Fruit fly (Drosophila melanogaster) whole organism, embryonic: ENCODE results near the gene Tmx3.

Source experiments
- Blimp-1 ChIP-seq: fragments of 200-800 bp; sonication (Bioruptor generic); optimal IDR thresholded peaks from 3 replicates; lab custom pipeline; 2018; ENCODE audit warnings: missing biosample characterization, missing genetic modification characterization, mild to moderate bottlenecking, moderate library complexity, missing genetic modification reagents
- CG10321 ChIP-seq: fragments of 200-800 bp; sonication (Bioruptor generic); IDR thresholded peaks from 2 replicates; pipeline ENCODE4 v1.3.6; 2022; ENCODE audit warnings: missing biosample characterization, missing genetic modification characterization
- CG12942 ChIP-seq: fragments of 200-800 bp; sonication (Bioruptor generic); optimal IDR thresholded peaks from 3 replicates; lab custom pipeline; 2016; ENCODE audit warnings: missing biosample characterization, missing genetic modification characterization
- CG13775 ChIP-seq: fragments of 200-800 bp; sonication (Bioruptor generic); optimal IDR thresholded peaks from 3 replicates; lab custom pipeline; 2017; ENCODE audit warnings: missing biosample characterization, mild to moderate bottlenecking, missing genetic modification characterization
- CG14667 ChIP-seq: fragments of 200-800 bp; sonication (Bioruptor generic); IDR thresholded peaks from 2 replicates; pipeline ENCODE4 v1.3.6; 2022; ENCODE audit warnings: missing biosample characterization, missing genetic modification characterization
- CG14965 ChIP-seq: fragments of 200-800 bp; sonication (Bioruptor generic); optimal IDR thresholded peaks from 2 replicates; lab custom pipeline; 2016; ENCODE audit warnings: missing biosample characterization, missing genetic modification characterization, borderline replicate concordance
- CG17912 ChIP-seq: fragments of 200-800 bp; sonication (Bioruptor generic); optimal IDR thresholded peaks from 2 replicates; lab custom pipeline; 2018; ENCODE audit warnings: missing biosample characterization, mild to moderate bottlenecking, missing genetic modification characterization
- CG18619 ChIP-seq: fragments of 200-800 bp; sonication (Bioruptor generic); optimal IDR thresholded peaks from 3 replicates; lab custom pipeline; 2017; ENCODE audit warnings: missing biosample characterization, mild to moderate bottlenecking, missing genetic modification characterization
- CG2202 ChIP-seq: fragments of 200-800 bp; sonication (Bioruptor generic); optimal IDR thresholded peaks from 2 replicates; lab custom pipeline; 2018; ENCODE audit warnings: missing biosample characterization, mild to moderate bottlenecking, missing genetic modification characterization
- CG3995 ChIP-seq: fragments of 200-800 bp; sonication (Bioruptor generic); optimal IDR thresholded peaks from 3 replicates; lab custom pipeline; 2016; ENCODE audit warnings: missing biosample characterization, missing genetic modification characterization
- CG4854 ChIP-seq: fragments of 200-800 bp; sonication (Bioruptor generic); optimal IDR thresholded peaks from 2 replicates; lab custom pipeline; 2016; ENCODE audit warnings: missing biosample characterization, missing genetic modification characterization, inconsistent platforms
- CG5180 ChIP-seq: fragments of 200-800 bp; sonication (Bioruptor generic); optimal IDR thresholded peaks from 3 replicates; lab custom pipeline; 2017; ENCODE audit warnings: missing biosample characterization, missing genetic modification characterization, mild to moderate bottlenecking, moderate library complexity, missing genetic modification reagents
- CG5953 ChIP-seq: fragments of 200-800 bp; sonication (Bioruptor generic); IDR thresholded peaks from 2 replicates; pipeline ENCODE4 v1.3.6; 2022; ENCODE audit warnings: missing biosample characterization, missing genetic modification characterization
- CG6683 ChIP-seq: fragments of 200-800 bp; sonication (Bioruptor generic); optimal IDR thresholded peaks from 2 replicates; lab custom pipeline; 2017; ENCODE audit warnings: missing biosample characterization, mild to moderate bottlenecking, missing genetic modification characterization, missing genetic modification reagents
- CG6689 ChIP-seq: fragments of 200-800 bp; sonication (Bioruptor generic); IDR thresholded peaks from 2 replicates; pipeline ENCODE4 v1.3.6; 2022; ENCODE audit warnings: missing biosample characterization, missing genetic modification characterization
- CG7928 ChIP-seq: fragments of 200-800 bp; sonication (Bioruptor generic); optimal IDR thresholded peaks from 2 replicates; lab custom pipeline; 2017; ENCODE audit warnings: missing biosample characterization, mild to moderate bottlenecking, missing genetic modification characterization
- CG8359 ChIP-seq: fragments of 200-800 bp; sonication (Bioruptor generic); optimal IDR thresholded peaks from 2 replicates; lab custom pipeline; 2017; ENCODE audit warnings: missing biosample characterization, mild to moderate bottlenecking, missing genetic modification characterization, borderline replicate concordance
- CG9797 ChIP-seq: fragments of 200-800 bp; sonication (Bioruptor generic); optimal IDR thresholded peaks from 3 replicates; lab custom pipeline; 2018; ENCODE audit warnings: missing biosample characterization, mild to moderate bottlenecking, missing genetic modification characterization
- Dp ChIP-seq: fragments of 200-800 bp; sonication (Bioruptor generic); optimal IDR thresholded peaks from 2 replicates; lab custom pipeline; 2018; ENCODE audit warnings: missing biosample characterization, mild to moderate bottlenecking, missing genetic modification characterization, moderate library complexity
- Elba2 ChIP-seq: fragments of 200-800 bp; sonication (Bioruptor generic); optimal IDR thresholded peaks from 3 replicates; lab custom pipeline; 2016; ENCODE audit warnings: missing biosample characterization, missing genetic modification characterization
- Fer1 ChIP-seq: fragments of 200-800 bp; sonication (Bioruptor generic); optimal IDR thresholded peaks from 2 replicates; lab custom pipeline; 2017; ENCODE audit warnings: missing biosample characterization, mild to moderate bottlenecking, missing genetic modification characterization
- HHEX ChIP-seq: fragments of 200-800 bp; sonication (Bioruptor generic); optimal IDR thresholded peaks from 3 replicates; lab custom pipeline; 2017; ENCODE audit warnings: missing biosample characterization, mild to moderate bottlenecking, missing genetic modification characterization, missing genetic modification reagents
- Scr ChIP-seq: fragments of 200-800 bp; sonication (Bioruptor generic); IDR thresholded peaks from 2 replicates; pipeline ENCODE4 v1.3.6; 2022; ENCODE audit warnings: missing biosample characterization, missing genetic modification characterization; ENCODE audit not compliant: partially characterized antibody
- Sin3A ChIP-seq: fragments of >200 bp; optimal IDR thresholded peaks from 2 replicates; lab custom pipeline; 2018
- ac ChIP-seq: fragments of 200-800 bp; sonication (Bioruptor generic); optimal IDR thresholded peaks from 3 replicates; lab custom pipeline; 2017; ENCODE audit warnings: missing biosample characterization, mild to moderate bottlenecking, missing genetic modification characterization
- ase ChIP-seq: fragments of 200-800 bp; sonication (Bioruptor generic); IDR thresholded peaks from 3 replicates; pipeline ENCODE4 v1.3.6; 2022; ENCODE audit warnings: missing biosample characterization, missing genetic modification characterization
- cas ChIP-seq: fragments of 200-800 bp; sonication (Bioruptor generic); IDR thresholded peaks from 2 replicates; pipeline ENCODE4 v1.3.6; 2022; ENCODE audit warnings: missing biosample characterization, missing genetic modification characterization
- fd3F ChIP-seq: fragments of 200-800 bp; sonication (Bioruptor generic); optimal IDR thresholded peaks from 2 replicates; lab custom pipeline; 2018; ENCODE audit warnings: missing biosample characterization, mild to moderate bottlenecking, missing genetic modification characterization, moderate library complexity
- fu2 ChIP-seq: fragments of 200-800 bp; sonication (Bioruptor generic); optimal IDR thresholded peaks from 2 replicates; lab custom pipeline; 2016; ENCODE audit warnings: missing biosample characterization, missing genetic modification characterization
- gro ChIP-seq: fragments of 200-800 bp; sonication (Bioruptor generic); optimal IDR thresholded peaks from 2 replicates; lab custom pipeline; 2016; ENCODE audit warnings: missing biosample characterization, missing genetic modification characterization
- jigr1 ChIP-seq: fragments of 200-800 bp; sonication (Bioruptor generic); IDR thresholded peaks from 3 replicates; pipeline ENCODE4 v1.3.6; 2022; ENCODE audit warnings: missing biosample characterization, missing genetic modification characterization
- knrl ChIP-seq: fragments of 200-800 bp; sonication (Bioruptor generic); IDR thresholded peaks from 3 replicates; pipeline ENCODE4 v1.3.6; 2022; ENCODE audit warnings: missing biosample characterization, missing genetic modification characterization; ENCODE audit not compliant: partially characterized antibody
- lmd ChIP-seq: fragments of 200-800 bp; sonication (Bioruptor generic); IDR thresholded peaks from 2 replicates; pipeline ENCODE4 v1.3.6; 2022; ENCODE audit warnings: missing biosample characterization, missing genetic modification characterization
- nerfin-1 ChIP-seq: fragments of 200-800 bp; sonication (Bioruptor generic); optimal IDR thresholded peaks from 3 replicates; lab custom pipeline; 2019; ENCODE audit warnings: missing biosample characterization, mild to moderate bottlenecking, missing genetic modification characterization, moderate library complexity
- org-1 ChIP-seq: fragments of 200-800 bp; sonication (Bioruptor generic); optimal IDR thresholded peaks from 2 replicates; lab custom pipeline; 2017; ENCODE audit warnings: missing biosample characterization, missing genetic modification characterization
- pan ChIP-seq, 4 experiments: fragments of >200 bp in 3 of 4; fragments of 200-800 bp in 1 of 4; sonication (Bioruptor generic) in 1 of 4; optimal IDR thresholded peaks in 3 of 4; IDR thresholded peaks in 1 of 4; 2 replicates each; pipeline versions ENCODE4 v1.3.6 to Lab custom; 2017 to 2022; ENCODE audit warnings: missing biosample characterization in 2 of 4, missing genetic modification characterization in 2 of 4, mixed read lengths in 1 of 4
- ranshi ChIP-seq: fragments of 200-800 bp; sonication (Bioruptor generic); IDR thresholded peaks from 2 replicates; pipeline ENCODE4 v1.3.6; 2022; ENCODE audit warnings: missing biosample characterization, missing genetic modification characterization
- slou ChIP-seq: fragments of 200-800 bp; sonication (Bioruptor generic); optimal IDR thresholded peaks from 3 replicates; lab custom pipeline; 2016; ENCODE audit warnings: missing biosample characterization, missing genetic modification characterization
- tgo ChIP-seq: fragments of 200-800 bp; sonication (Bioruptor generic); IDR thresholded peaks from 3 replicates; pipeline ENCODE4 v1.3.6; 2022; ENCODE audit warnings: missing biosample characterization, missing genetic modification characterization

Gene Tmx3

dm6 chr3L:16261505-16261904 lies 32.6 kb downstream of the Tmx3 start, which contains the start of gene CG34247:
TSS of gene CG34247 (minus strand) at chr3L:16261605.
- TF ChIP-seq CG13775 (GFP tag; lab: Kevin White, UChicago) (no peak), HHEX (GFP tag; lab: Kevin White, UChicago) (no peak), fu2 (no peak), ranshi (GFP tag; lab: Robert Waterston, UW) (no peak), CG17912 (GFP tag; lab: Kevin White, UChicago) (no peak), knrl (GFP tag; lab: Robert Waterston, UW) (no peak), CG6689 (GFP tag; lab: Robert Waterston, UW) (no peak), gro (GFP tag; lab: Kevin White, UChicago) (no peak), CG10321 (GFP tag; lab: Robert Waterston, UW) (no peak), CG6683 (no peak), CG3995 (GFP tag; lab: Kevin White, UChicago) (no peak), CG12942 (GFP tag; lab: Kevin White, UChicago) (no peak), CG7928 (GFP tag; lab: Kevin White, UChicago) (no peak), CG2202 (tag; lab: Kevin White, UChicago) (no peak), CG18619 (no peak), ac (GFP tag; lab: Kevin White, UChicago) (no peak), CG9797 (GFP tag; lab: Kevin White, UChicago) (no peak), Elba2 (GFP tag; lab: Kevin White, UChicago) (no peak), Blimp-1 (GFP tag; lab: Kevin White, UChicago) (no peak), ase (GFP tag; lab: Robert Waterston, UW) (no peak)

dm6 chr3L:16262440-16262839 lies 33.5 kb downstream of the Tmx3 start, which contains the start of gene CG13071:
TSS of gene CG13071 (plus strand) at chr3L:16262740.
- TF ChIP-seq knrl (GFP tag; lab: Robert Waterston, UW) (no peak), pan (optimal IDR thresholded peaks at IDR 0.05; lab: Kevin White, UChicago) (no peak), pan (GFP tag; optimal IDR thresholded peaks at IDR 0.05 in 1 of 2, IDR thresholded peaks at IDR 0.05 in 1 of 2) (no peak), CG4854 (GFP tag; lab: Kevin White, UChicago) (no peak), CG8359 (GFP tag; lab: Kevin White, UChicago) (no peak), slou (GFP tag; lab: Kevin White, UChicago) (no peak), nerfin-1 (tag; lab: Kevin White, UChicago) (no peak), CG5953 (no peak), cas (GFP tag; lab: Robert Waterston, UW) (no peak), org-1 (GFP tag; lab: Kevin White, UChicago) (no peak), jigr1 (GFP tag; lab: Robert Waterston, UW) (no peak), CG14667 (GFP tag; lab: Robert Waterston, UW) (no peak), lmd (GFP tag; lab: Robert Waterston, UW) (no peak), CG5180 (GFP tag; lab: Kevin White, UChicago) (no peak), CG14965 (GFP tag; lab: Kevin White, UChicago) (no peak), Sin3A (lab: Kevin White, UChicago) (no peak), tgo (no peak)

- no peak for TF ChIP-seq Scr (GFP tag; lab: Robert Waterston, UW)
- TF ChIP-seq Dp (GFP tag; lab: Kevin White, UChicago), result no peak
- TF ChIP-seq fd3F (GFP tag; lab: Kevin White, UChicago), result no peak
- no peak for TF ChIP-seq Fer1
These were observed 34.1 kb downstream of the Tmx3 start, which contains the start of gene CG13070 for dm6 chr3L:16263043-16263442. TSS of gene CG13070 (plus strand) at chr3L:16263343.
